Worm (Caenorhabditis elegans) whole organism, L2 larva: ENCODE data around the gene mcu-1.

ENCODE experiments used
- Y55F3AM.14 ChIP-seq: fragments of 200-800 bp; sonication (Bioruptor generic); optimal IDR thresholded peaks from 2 replicates; lab custom pipeline; 2018; ENCODE audit warnings: mild to moderate bottlenecking, missing genetic modification characterization, missing compliant biosample characterization
- alr-1 ChIP-seq: fragments of 150-350 bp; optimal IDR thresholded peaks from 2 replicates; lab custom pipeline; 2014; ENCODE audit warnings: missing biosample characterization, missing genetic modification characterization
- ama-1 ChIP-seq: fragments of 150-350 bp; optimal IDR thresholded peaks from 2 replicates; lab custom pipeline; 2018; ENCODE audit warnings: inconsistent platforms
- ceh-82 ChIP-seq: fragments of 150-350 bp; optimal IDR thresholded peaks from 2 replicates; lab custom pipeline; 2014; ENCODE audit warnings: missing biosample characterization, missing genetic modification characterization
- crh-2 ChIP-seq: sonication (generic microtip); optimal IDR thresholded peaks from 2 replicates; lab custom pipeline; 2017; ENCODE audit warnings: missing biosample characterization, missing genetic modification characterization
- fos-1 ChIP-seq: fragments of 150-350 bp; optimal IDR thresholded peaks from 2 replicates; lab custom pipeline; 2014; ENCODE audit warnings: missing biosample characterization, missing genetic modification characterization
- lin-39 ChIP-seq: fragments of 150-350 bp; optimal IDR thresholded peaks from 2 replicates; lab custom pipeline; 2014; ENCODE audit warnings: missing biosample characterization, missing genetic modification reagents, missing genetic modification characterization
- lsy-2 ChIP-seq, 2 experiments: fragments of 150-350 bp in 1 of 2; sonication (generic microtip) in 1 of 2; optimal IDR thresholded peaks; 2 replicates each; lab custom pipeline; 2014 to 2017; ENCODE audit warnings: missing biosample characterization in 2 of 2, missing genetic modification characterization in 2 of 2
- mab-5 ChIP-seq: fragments of 150-350 bp; optimal IDR thresholded peaks from 2 replicates; lab custom pipeline; 2014; ENCODE audit warnings: missing biosample characterization, missing genetic modification characterization
- nhr-23 ChIP-seq: fragments of 150-350 bp; optimal IDR thresholded peaks from 2 replicates; lab custom pipeline; 2014; ENCODE audit warnings: missing biosample characterization, missing genetic modification reagents, missing genetic modification characterization
- nhr-237 ChIP-seq: fragments of 150-350 bp; optimal IDR thresholded peaks from 2 replicates; lab custom pipeline; 2014; ENCODE audit warnings: missing biosample characterization, missing genetic modification characterization
- nhr-6 ChIP-seq: fragments of 150-350 bp; optimal IDR thresholded peaks from 2 replicates; lab custom pipeline; 2014; ENCODE audit warnings: missing biosample characterization, missing genetic modification characterization
- nhr-77 ChIP-seq: fragments of 150-350 bp; optimal IDR thresholded peaks from 2 replicates; lab custom pipeline; 2014; ENCODE audit warnings: missing biosample characterization, missing genetic modification characterization
- sem-4 ChIP-seq: fragments of 150-350 bp; optimal IDR thresholded peaks from 2 replicates; lab custom pipeline; 2014; ENCODE audit warnings: missing biosample characterization, missing genetic modification reagents, missing genetic modification characterization
- sma-3 ChIP-seq: sonication (generic microtip); optimal IDR thresholded peaks from 2 replicates; lab custom pipeline; 2016; ENCODE audit warnings: missing genetic modification reagents, missing genetic modification characterization, missing compliant biosample characterization
- sma-9 ChIP-seq, 2 experiments: fragments of 150-350 bp in 1 of 2; sonication (generic microtip) in 1 of 2; optimal IDR thresholded peaks; 2 replicates each; lab custom pipeline; 2014 to 2016; ENCODE audit warnings: missing genetic modification characterization in 2 of 2, mild to moderate bottlenecking in 1 of 2, missing biosample characterization in 1 of 2, missing compliant biosample characterization in 1 of 2, missing genetic modification reagents in 1 of 2, moderate library complexity in 1 of 2
- zag-1 ChIP-seq: fragments of 150-350 bp; optimal IDR thresholded peaks from 2 replicates; lab custom pipeline; 2014; ENCODE audit warnings: missing biosample characterization, missing genetic modification characterization

mcu-1 gene

ce11 chrIV:5895190-5895589 is 43.8 kb downstream of the mcu-1 start, which contains the start of gene nspb-6:
Gene nspb-6, plus strand, starts transcription at chrIV:5895490.
- no peak for TF ChIP-seq mab-5
- TF ChIP-seq ama-1 (lab: Kevin White, UChicago): no peak
- TF ChIP-seq nhr-6 (tag; lab: Kevin White, UChicago): no peak
- no peak for TF ChIP-seq nhr-23
- no peak for TF ChIP-seq sma-9 (GFP tag; optimal IDR thresholded peaks at IDR 0.05; lab: Kevin White, UChicago)
- TF ChIP-seq sma-9 (tag; optimal IDR thresholded peaks at IDR 0.05; lab: Kevin White, UChicago): no peak

DNA sequence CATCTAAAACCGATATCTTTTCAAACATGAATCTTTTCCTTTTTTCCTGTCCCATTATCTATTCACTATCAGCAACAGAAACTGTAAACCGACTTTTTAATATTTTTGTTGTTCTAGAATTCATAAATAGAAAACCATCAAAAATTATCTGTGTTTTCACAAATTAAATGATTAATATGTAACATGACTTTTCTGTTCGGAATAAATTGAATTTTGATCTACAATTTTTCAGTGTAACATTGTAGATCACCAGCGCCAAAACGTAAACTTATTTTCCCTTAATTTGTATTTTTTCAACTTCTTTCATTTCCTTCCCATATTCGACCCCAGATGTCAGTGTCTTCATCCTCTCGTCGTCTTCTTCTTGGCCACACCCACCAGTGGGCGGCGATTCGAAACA is 47.8 kb downstream of the mcu-1 start, which contains the start of gene H04M03.3:
TSS of gene H04M03.3 (plus strand) at position 301 of the 400 bp plus-strand sequence.
- TF ChIP-seq Y55F3AM.14 (GFP tag; lab: Kevin White, UChicago) (no peak), sem-4 (no peak), nhr-237 (tag; lab: Kevin White, UChicago) (no peak), zag-1 (tag; lab: Kevin White, UChicago) (no peak), fos-1 (tag; lab: Kevin White, UChicago) (no peak), lin-39 (tag; lab: Kevin White, UChicago) (no peak), lsy-2 (tag; optimal IDR thresholded peaks at IDR 0.05; lab: Kevin White, UChicago) (no peak), crh-2 (tag; lab: Kevin White, UChicago) (no peak), mab-5 (no peak), ceh-82 (tag; lab: Kevin White, UChicago) (no peak), alr-1 (tag; lab: Kevin White, UChicago) (no peak), sma-3 (GFP tag; lab: Kevin White, UChicago) (no peak), nhr-77 (no peak), ama-1 (lab: Kevin White, UChicago) (no peak)
